Worm (Caenorhabditis elegans) whole organism, midembryonic: ENCODE results near the gene T05A8.7.

Experiments used
- T22C8.4 ChIP-seq: fragments of 200-800 bp; sonication (Bioruptor generic); IDR thresholded peaks from 2 replicates; pipeline ENCODE4 v1.3.6; 2022; ENCODE audit warnings: missing genetic modification characterization, missing compliant biosample characterization
- cog-1 ChIP-seq: sonication (generic microtip); optimal IDR thresholded peaks from 2 replicates; lab custom pipeline; 2016; ENCODE audit warnings: missing genetic modification characterization, missing compliant biosample characterization
- med-1 ChIP-seq: sonication (generic microtip); optimal IDR thresholded peaks from 2 replicates; lab custom pipeline; 2017; ENCODE audit warnings: missing genetic modification characterization, mild to moderate bottlenecking, missing compliant biosample characterization, antibody characterized with exemption, missing genetic modification reagents; ENCODE audit not compliant: insufficient read depth
- ref-1 ChIP-seq: fragments of 200-800 bp; sonication (Bioruptor generic); conservative IDR thresholded peaks from 2 replicates; pipeline ENCODE4 v1.3.6; 2022; ENCODE audit warnings: missing genetic modification reagents, missing genetic modification characterization, missing compliant biosample characterization
- tab-1 ChIP-seq: fragments of 200-800 bp; sonication (Bioruptor generic); IDR thresholded peaks from 2 replicates; pipeline ENCODE4 v1.3.6; 2022; ENCODE audit warnings: missing genetic modification characterization, missing compliant biosample characterization
- ztf-23 ChIP-seq: fragments of 200-800 bp; sonication (Bioruptor generic); IDR thresholded peaks from 2 replicates; pipeline ENCODE4 v1.3.6; 2022; ENCODE audit warnings: missing genetic modification reagents, missing genetic modification characterization, missing compliant biosample characterization

- no peak for TF ChIP-seq cog-1 (tag; lab: Kevin White, UChicago)
- no peak for TF ChIP-seq ref-1 (GFP tag; lab: Robert Waterston, UW)
- TF ChIP-seq ztf-23: no peak
- TF ChIP-seq med-1: no peak
- no peak for TF ChIP-seq T22C8.4 (GFP tag; lab: Robert Waterston, UW)
- no peak for TF ChIP-seq tab-1 (GFP tag; lab: Robert Waterston, UW)
Measured at ce11 chrII:2741405-2741804, 746 bp downstream of the T05A8.7 start.
